Worm (Caenorhabditis elegans) whole organism, L4/young adult: ENCODE results near the gene mig-10.

Experiments
- dao-5 ChIP-seq: sonication (generic microtip); optimal IDR thresholded peaks from 2 replicates; lab custom pipeline; 2016; ENCODE audit warnings: missing genotype, missing genetic modification characterization, moderate library complexity, missing compliant biosample characterization
- him-1 ChIP-seq: sonication (generic microtip); optimal IDR thresholded peaks from 2 replicates; lab custom pipeline; 2016; ENCODE audit warnings: missing genotype, missing genetic modification reagents, missing genetic modification characterization, missing compliant biosample characterization

ce11 chrIII:8293260-8293659 is 14.4 kb downstream of the mig-10 start:
- TF ChIP-seq dao-5, result no peak
- TF ChIP-seq him-1 (tag; lab: Kevin White, UChicago), result no peak
